Worm (Caenorhabditis elegans) whole organism, mixed stage, embryonic: Measurements from ENCODE around the gene unc-17.
A peak's percentile ranks its signal among the peaks of the same experiment; 100 is the strongest.

Experiments
- M03D4.4 ChIP-seq: sonication (generic microtip); optimal IDR thresholded peaks from 2 replicates; lab custom pipeline; 2017; ENCODE audit warnings: mild to moderate bottlenecking, missing genetic modification characterization, missing compliant biosample characterization
- bed-3 ChIP-seq: fragments of 200-800 bp; sonication (Bioruptor generic); optimal IDR thresholded peaks from 3 replicates; lab custom pipeline; 2018; ENCODE audit warnings: mild to moderate bottlenecking, missing genetic modification characterization, moderate library complexity, missing compliant biosample characterization
- blmp-1 ChIP-seq: fragments of 150-350 bp; optimal IDR thresholded peaks from 2 replicates; lab custom pipeline; 2014; ENCODE audit warnings: missing biosample characterization, missing genetic modification characterization
- ceh-39 ChIP-seq: fragments of 150-350 bp; optimal IDR thresholded peaks from 2 replicates; lab custom pipeline; 2014; ENCODE audit warnings: missing biosample characterization, missing genetic modification characterization
- ceh-83 ChIP-seq: fragments of 200-800 bp; sonication (Bioruptor generic); optimal IDR thresholded peaks from 2 replicates; lab custom pipeline; 2018; ENCODE audit warnings: mild to moderate bottlenecking, missing genetic modification characterization, missing compliant biosample characterization
- ces-1 ChIP-seq: fragments of 150-350 bp; optimal IDR thresholded peaks from 2 replicates; lab custom pipeline; 2014; ENCODE audit warnings: missing biosample characterization, missing genetic modification reagents, missing genetic modification characterization
- cnd-1 ChIP-seq: fragments of 200-800 bp; sonication (Bioruptor generic); optimal IDR thresholded peaks from 2 replicates; lab custom pipeline; 2018; ENCODE audit warnings: mild to moderate bottlenecking, missing genetic modification characterization, missing compliant biosample characterization
- drap-1 ChIP-seq: fragments of 200-800 bp; sonication (Bioruptor generic); optimal IDR thresholded peaks from 3 replicates; lab custom pipeline; 2018; ENCODE audit warnings: mild to moderate bottlenecking, missing genetic modification characterization, missing compliant biosample characterization
- elt-1 ChIP-seq: sonication (generic microtip); optimal IDR thresholded peaks from 2 replicates; lab custom pipeline; 2017; ENCODE audit warnings: missing genetic modification characterization, mild to moderate bottlenecking, missing compliant biosample characterization, antibody characterized with exemption, moderate library complexity, borderline replicate concordance; ENCODE audit not compliant: insufficient read depth
- elt-3 ChIP-seq: fragments of 150-350 bp; optimal IDR thresholded peaks from 2 replicates; lab custom pipeline; 2014; ENCODE audit warnings: missing biosample characterization, missing genetic modification characterization
- flh-1 ChIP-seq: fragments of 200-800 bp; sonication (Bioruptor generic); optimal IDR thresholded peaks from 2 replicates; lab custom pipeline; 2018; ENCODE audit warnings: mild to moderate bottlenecking, missing genetic modification characterization, moderate library complexity, missing compliant biosample characterization
- ham-2 ChIP-seq: fragments of 200-800 bp; sonication (Bioruptor generic); optimal IDR thresholded peaks from 2 replicates; lab custom pipeline; 2018; ENCODE audit warnings: mild to moderate bottlenecking, missing genetic modification characterization, missing compliant biosample characterization
- hlh-1 ChIP-seq: fragments of 150-350 bp; optimal IDR thresholded peaks from 2 replicates; lab custom pipeline; 2014; ENCODE audit warnings: missing biosample characterization, missing genetic modification reagents, missing genetic modification characterization
- lin-13 ChIP-seq: fragments of 150-350 bp; optimal IDR thresholded peaks from 2 replicates; lab custom pipeline; 2014; ENCODE audit warnings: missing biosample characterization, missing genetic modification characterization
- lin-32 ChIP-seq: fragments of 200-800 bp; sonication (Bioruptor generic); optimal IDR thresholded peaks from 2 replicates; lab custom pipeline; 2018; ENCODE audit warnings: mild to moderate bottlenecking, missing genetic modification characterization, missing compliant biosample characterization
- lsy-2 ChIP-seq: fragments of 150-350 bp; optimal IDR thresholded peaks from 2 replicates; lab custom pipeline; 2014; ENCODE audit warnings: missing biosample characterization, missing genetic modification characterization
- mab-5 ChIP-seq: fragments of 150-350 bp; optimal IDR thresholded peaks from 2 replicates; lab custom pipeline; 2014; ENCODE audit warnings: missing biosample characterization, missing genetic modification characterization
- mep-1 ChIP-seq: fragments of 150-350 bp; optimal IDR thresholded peaks from 2 replicates; lab custom pipeline; 2017; ENCODE audit warnings: missing biosample characterization, missing genetic modification reagents, missing genetic modification characterization, inconsistent platforms
- nhr-12 ChIP-seq: fragments of 150-350 bp; optimal IDR thresholded peaks from 2 replicates; lab custom pipeline; 2014; ENCODE audit warnings: missing biosample characterization, missing genetic modification characterization
- nhr-2 ChIP-seq: fragments of 150-350 bp; optimal IDR thresholded peaks from 2 replicates; lab custom pipeline; 2014; ENCODE audit warnings: missing biosample characterization, missing genetic modification characterization
- nhr-237 ChIP-seq: fragments of 150-350 bp; optimal IDR thresholded peaks from 2 replicates; lab custom pipeline; 2014; ENCODE audit warnings: missing biosample characterization, missing genetic modification characterization
- nhr-28 ChIP-seq: fragments of 150-350 bp; optimal IDR thresholded peaks from 2 replicates; lab custom pipeline; 2014; ENCODE audit warnings: missing biosample characterization, missing genetic modification characterization
- nhr-76 ChIP-seq: sonication (generic microtip); optimal IDR thresholded peaks from 2 replicates; lab custom pipeline; 2017; ENCODE audit warnings: missing biosample characterization, missing genetic modification characterization
- pha-4 ChIP-seq: fragments of 150-350 bp; optimal IDR thresholded peaks from 2 replicates; lab custom pipeline; 2018; ENCODE audit warnings: missing biosample characterization, missing genetic modification reagents, missing genetic modification characterization
- sem-2 ChIP-seq: fragments of 200-800 bp; sonication (Bioruptor generic); optimal IDR thresholded peaks from 2 replicates; lab custom pipeline; 2018; ENCODE audit warnings: mild to moderate bottlenecking, missing genetic modification characterization, missing compliant biosample characterization
- snpc-4 ChIP-seq: fragments of 150-350 bp; optimal IDR thresholded peaks from 2 replicates; lab custom pipeline; 2014; ENCODE audit warnings: missing biosample characterization, missing genetic modification characterization
- tbx-8 ChIP-seq: fragments of 200-800 bp; sonication (Bioruptor generic); optimal IDR thresholded peaks from 2 replicates; lab custom pipeline; 2018; ENCODE audit warnings: mild to moderate bottlenecking, missing genetic modification characterization, moderate library complexity, missing compliant biosample characterization
- unc-120 ChIP-seq: sonication (generic microtip); optimal IDR thresholded peaks from 2 replicates; lab custom pipeline; 2017; ENCODE audit warnings: missing genetic modification characterization, missing compliant biosample characterization; ENCODE audit not compliant: poor library complexity, severe bottlenecking
- unc-39 ChIP-seq: fragments of 150-350 bp; optimal IDR thresholded peaks from 2 replicates; lab custom pipeline; 2014; ENCODE audit warnings: missing biosample characterization, missing genetic modification characterization
- unc-62 ChIP-seq: fragments of 150-350 bp; optimal IDR thresholded peaks from 2 replicates; lab custom pipeline; 2014; ENCODE audit warnings: missing biosample characterization, missing genetic modification reagents, missing genetic modification characterization
- ztf-11 ChIP-seq: fragments of 150-350 bp; optimal IDR thresholded peaks from 2 replicates; lab custom pipeline; 2014; ENCODE audit warnings: missing biosample characterization, missing genetic modification characterization

The unc-17 gene

DNA sequence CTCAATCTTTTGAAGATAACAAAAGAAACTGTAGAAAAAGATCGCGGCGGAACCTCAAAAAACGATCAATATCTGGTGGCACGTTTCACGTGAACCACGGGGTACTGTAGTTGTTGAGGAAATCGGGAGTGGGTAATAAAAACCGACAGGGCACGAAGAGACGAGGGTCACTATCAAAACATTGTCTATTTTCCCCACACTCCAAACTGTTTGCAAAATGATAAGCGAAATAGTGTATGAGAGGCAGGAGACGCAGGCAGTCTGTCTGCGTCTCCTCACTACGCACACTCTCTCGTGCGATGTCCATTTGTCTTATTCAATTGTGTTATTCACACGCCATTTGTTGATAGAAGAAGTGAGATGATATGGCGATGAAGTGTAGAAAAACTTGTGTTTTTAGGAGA lies 28.9 kb upstream of the unc-17 start:
- TF ChIP-seq tbx-8 = no peak
- no peak for TF ChIP-seq ztf-11 (tag; lab: Kevin White, UChicago)
- TF ChIP-seq M03D4.4 = no peak
- peak; percentile 15 for TF ChIP-seq lsy-2 (tag; lab: Kevin White, UChicago)
- TF ChIP-seq hlh-1 (tag; lab: Kevin White, UChicago) = no peak
- no peak for TF ChIP-seq ham-2 (GFP tag; lab: Kevin White, UChicago)
- no peak for TF ChIP-seq unc-120 (tag; lab: Kevin White, UChicago)
- peak; percentile 40 for TF ChIP-seq unc-62 (GFP tag; lab: Kevin White, UChicago)
- TF ChIP-seq blmp-1 (tag; lab: Kevin White, UChicago) = no peak
- no peak for TF ChIP-seq ceh-83
- peak; percentile 22 for TF ChIP-seq pha-4 (tag; lab: Kevin White, UChicago)
- TF ChIP-seq sem-2 = no peak
- no peak for TF ChIP-seq flh-1
- no peak for TF ChIP-seq mab-5 (tag; lab: Kevin White, UChicago)
- no peak for TF ChIP-seq cnd-1
- no peak for TF ChIP-seq nhr-2 (tag; lab: Kevin White, UChicago)
- TF ChIP-seq elt-1 (tag; lab: Kevin White, UChicago) = no peak
- no peak for TF ChIP-seq snpc-4 (tag; lab: Kevin White, UChicago)
- TF ChIP-seq elt-3 = peak; percentile 25
- TF ChIP-seq ces-1 = no peak
- TF ChIP-seq lin-13 (tag; lab: Kevin White, UChicago) = no peak
- TF ChIP-seq nhr-76 (tag; lab: Kevin White, UChicago) = no peak

DNA sequence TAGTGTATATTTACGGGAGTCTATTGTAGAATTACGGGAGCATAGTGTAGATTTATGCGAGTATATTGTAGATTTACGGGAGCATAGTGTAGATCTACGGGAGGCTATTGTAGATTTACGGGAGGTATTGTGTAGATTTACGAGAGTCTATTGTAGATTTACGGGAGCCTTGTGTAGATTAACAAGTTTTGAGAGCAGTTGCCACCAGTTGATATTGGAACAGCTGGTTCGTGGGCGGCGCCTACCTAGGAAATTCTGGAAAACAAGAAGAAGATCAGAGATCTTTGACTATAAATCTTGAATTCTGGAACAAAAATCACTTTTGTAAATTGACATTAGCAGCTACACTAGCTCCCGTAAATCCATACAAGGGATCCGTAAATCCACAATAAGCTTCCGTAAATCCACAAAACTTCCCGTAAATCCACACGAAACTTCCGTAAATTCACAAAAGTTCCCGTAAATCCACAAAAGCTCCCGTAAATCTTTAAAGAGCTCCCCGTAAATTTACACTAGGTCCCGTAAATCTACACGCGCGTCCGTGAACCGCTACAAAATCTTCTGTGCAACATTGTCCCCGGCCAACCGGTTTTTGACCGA lies 28.4 kb upstream of the unc-17 start:
- no peak for TF ChIP-seq unc-39 (tag; lab: Kevin White, UChicago)
- peak; percentile 4 for TF ChIP-seq hlh-1 (tag; lab: Kevin White, UChicago)
- TF ChIP-seq, all 35 proteins: peak for 1

DNA sequence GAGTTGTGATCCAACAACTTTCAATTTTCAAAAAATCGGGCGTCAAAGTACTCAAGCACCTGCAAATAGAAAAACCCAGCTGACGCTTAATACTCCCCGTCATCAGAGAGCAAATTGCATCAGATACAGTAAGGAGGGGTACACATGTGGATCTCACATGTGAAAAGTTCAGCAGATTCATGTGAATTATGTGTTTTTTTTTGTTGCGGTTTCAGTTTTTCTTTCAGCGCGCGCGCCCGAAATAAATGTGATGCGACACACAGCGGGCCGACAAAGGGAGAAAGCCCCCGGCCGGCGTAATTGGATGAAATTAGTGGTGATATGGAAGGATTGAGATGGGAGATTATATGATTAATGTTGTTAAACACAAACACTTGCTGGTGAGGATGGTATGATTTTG lies 27.7 kb upstream of the unc-17 start:
- TF ChIP-seq nhr-12 (tag; lab: Kevin White, UChicago) (no peak), nhr-237 (tag; lab: Kevin White, UChicago) (no peak), unc-62 (GFP tag; lab: Kevin White, UChicago) (no peak), nhr-28 (tag; lab: Kevin White, UChicago) (no peak)
- TF ChIP-seq, all 35 proteins: peak for 0

DNA sequence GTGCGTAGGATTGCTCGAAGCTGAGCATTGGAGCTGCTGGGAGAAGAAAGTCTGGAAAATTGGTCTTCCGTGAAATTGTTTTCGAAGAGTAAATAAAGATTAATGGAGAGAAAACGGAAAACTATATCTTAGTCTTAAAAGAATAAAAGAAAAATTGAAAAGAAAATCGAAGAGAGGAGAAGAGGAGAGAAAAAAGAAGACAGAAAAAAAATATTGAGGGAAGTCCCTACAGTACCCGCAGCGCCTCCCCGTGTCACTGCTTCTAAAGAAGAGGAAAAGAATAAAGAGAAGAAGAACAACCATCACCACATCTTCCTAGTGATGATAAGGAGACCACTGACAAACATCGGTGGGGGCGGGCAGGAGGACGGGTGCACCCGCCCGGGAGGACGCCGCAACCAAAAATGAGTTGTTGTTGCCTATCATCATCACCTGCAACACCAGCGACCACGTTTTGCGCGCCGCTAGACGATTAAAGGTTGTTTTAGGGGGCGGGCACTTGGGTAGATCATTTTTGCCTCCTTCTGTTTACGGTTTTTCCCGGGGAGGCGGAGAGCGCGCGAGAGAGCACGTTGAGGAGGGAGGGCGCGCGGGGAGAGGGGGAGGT lies 24.2 kb upstream of the unc-17 start, which contains the start of gene CC8.2:
Gene CC8.2, minus strand, starts transcription at position 51 of the 607 bp plus-strand sequence.
- TF ChIP-seq M03D4.4 (peak; percentile 6), ham-2 (GFP tag; lab: Kevin White, UChicago) (peak; percentile 15), ceh-39 (tag; lab: Kevin White, UChicago) (no peak)
- TF ChIP-seq, all 35 proteins: peak for 2

DNA sequence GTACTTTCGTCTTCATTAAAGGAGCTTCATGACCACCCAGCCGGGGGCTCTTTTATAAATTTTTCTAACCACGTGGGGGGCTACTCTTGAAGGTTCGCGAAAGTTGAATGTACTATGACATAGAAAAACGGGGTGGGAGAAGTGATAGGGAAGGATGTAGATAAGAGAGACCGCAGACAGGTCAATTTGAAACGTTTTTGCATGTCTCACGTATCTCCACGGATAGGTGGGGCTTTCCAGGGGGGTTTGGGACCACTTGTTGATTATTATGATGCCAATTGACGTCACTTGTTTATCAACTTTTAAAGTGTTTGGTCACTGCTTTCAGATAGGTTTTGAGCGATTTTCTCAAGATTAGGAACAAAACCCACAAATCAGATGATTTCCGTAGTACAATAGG lies 23.1 kb upstream of the unc-17 start:
- TF ChIP-seq hlh-1 (tag; lab: Kevin White, UChicago) = peak; percentile 52
- peak; percentile 59 for TF ChIP-seq unc-120 (tag; lab: Kevin White, UChicago)
- no peak for TF ChIP-seq bed-3

DNA sequence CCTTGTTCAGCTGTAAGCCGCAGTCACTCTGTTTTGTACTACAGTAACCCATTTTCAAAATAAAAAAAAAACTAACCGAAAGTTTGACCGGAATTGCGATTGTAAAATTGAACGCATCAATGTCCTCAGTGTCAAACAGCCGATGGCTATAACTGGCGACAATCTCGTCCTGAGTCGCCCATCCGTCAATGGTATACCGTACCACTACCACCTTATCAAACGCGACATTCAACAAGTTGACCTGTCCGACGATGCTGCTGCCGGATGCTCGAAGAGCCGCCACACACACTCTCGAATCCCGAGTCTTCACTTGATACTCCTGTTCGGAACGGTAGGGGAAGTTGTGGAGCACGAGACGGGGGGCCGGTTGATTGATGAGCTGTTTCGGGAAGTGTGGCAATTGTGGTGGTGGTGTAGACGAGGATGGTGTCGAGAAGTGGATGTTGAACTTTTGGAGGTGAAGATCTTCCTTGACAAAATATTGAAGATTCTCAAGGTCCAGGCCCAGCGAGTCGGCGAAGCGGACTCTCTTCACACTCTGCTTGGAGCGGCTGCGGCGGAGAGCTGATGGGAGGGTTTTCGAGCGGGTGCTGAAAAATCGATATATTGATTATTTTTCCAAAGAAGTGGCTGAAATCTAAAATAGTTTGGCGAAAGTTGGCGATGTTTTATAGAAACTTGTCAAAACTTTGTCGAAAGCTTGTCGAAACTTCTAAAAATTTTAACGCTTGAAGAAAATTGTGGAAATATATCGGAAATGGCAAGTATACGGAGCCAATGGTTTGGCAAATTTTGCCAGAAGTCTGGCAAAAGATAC lies 22.0 kb upstream of the unc-17 start:
- TF ChIP-seq tbx-8 (no peak), unc-62 (GFP tag; lab: Kevin White, UChicago) (no peak), blmp-1 (tag; lab: Kevin White, UChicago) (no peak), nhr-237 (tag; lab: Kevin White, UChicago) (no peak), lin-13 (tag; lab: Kevin White, UChicago) (no peak), ces-1 (no peak), elt-3 (no peak), ztf-11 (tag; lab: Kevin White, UChicago) (no peak), bed-3 (no peak), sem-2 (no peak), lin-32 (GFP tag; lab: Kevin White, UChicago) (no peak), drap-1 (GFP tag; lab: Kevin White, UChicago) (no peak), mep-1 (no peak), flh-1 (no peak), unc-39 (tag; lab: Kevin White, UChicago) (no peak), unc-120 (tag; lab: Kevin White, UChicago) (no peak), snpc-4 (tag; lab: Kevin White, UChicago) (no peak)
